Fruit fly (Drosophila melanogaster) whole organism, embryonic: ENCODE data around the gene Chd64.

Source experiments
- CG10366 ChIP-seq: fragments of 200-800 bp; sonication (Bioruptor generic); IDR thresholded peaks from 2 replicates; pipeline ENCODE4 v1.3.6; 2022; ENCODE audit warnings: missing biosample characterization, missing genetic modification characterization
- CG11723 ChIP-seq: fragments of 200-800 bp; sonication (Bioruptor generic); optimal IDR thresholded peaks from 2 replicates; lab custom pipeline; 2017; ENCODE audit warnings: missing biosample characterization, mild to moderate bottlenecking, missing genetic modification characterization
- CG12155 ChIP-seq: fragments of 200-800 bp; sonication (Bioruptor generic); optimal IDR thresholded peaks from 3 replicates; lab custom pipeline; 2016; ENCODE audit warnings: missing biosample characterization, missing genetic modification characterization
- CG12219 ChIP-seq: fragments of 200-800 bp; sonication (Bioruptor generic); optimal IDR thresholded peaks from 3 replicates; lab custom pipeline; 2018; ENCODE audit warnings: missing biosample characterization, mild to moderate bottlenecking, missing genetic modification characterization
- CG12236 ChIP-seq: fragments of 200-800 bp; sonication (Bioruptor generic); optimal IDR thresholded peaks from 2 replicates; lab custom pipeline; 2016; ENCODE audit warnings: missing biosample characterization, missing genetic modification characterization
- CG1233 ChIP-seq: fragments of 200-800 bp; sonication (Bioruptor generic); optimal IDR thresholded peaks from 4 replicates; lab custom pipeline; 2018; ENCODE audit warnings: missing biosample characterization, mild to moderate bottlenecking, missing genetic modification characterization
- CG12744 ChIP-seq: fragments of 200-800 bp; sonication (Bioruptor generic); optimal IDR thresholded peaks from 2 replicates; lab custom pipeline; 2016; ENCODE audit warnings: missing biosample characterization, missing genetic modification characterization
- CG12942 ChIP-seq: fragments of 200-800 bp; sonication (Bioruptor generic); optimal IDR thresholded peaks from 3 replicates; lab custom pipeline; 2016; ENCODE audit warnings: missing biosample characterization, missing genetic modification characterization
- CG13775 ChIP-seq: fragments of 200-800 bp; sonication (Bioruptor generic); optimal IDR thresholded peaks from 3 replicates; lab custom pipeline; 2017; ENCODE audit warnings: missing biosample characterization, mild to moderate bottlenecking, missing genetic modification characterization
- CG14710 ChIP-seq: fragments of 200-800 bp; sonication (Bioruptor generic); optimal IDR thresholded peaks from 3 replicates; lab custom pipeline; 2019; ENCODE audit warnings: missing biosample characterization, mild to moderate bottlenecking, missing genetic modification characterization, moderate library complexity
- CG1603 ChIP-seq: fragments of 200-800 bp; sonication (Bioruptor generic); optimal IDR thresholded peaks from 2 replicates; lab custom pipeline; 2019; ENCODE audit warnings: missing biosample characterization, mild to moderate bottlenecking, missing genetic modification characterization, moderate library complexity
- CG17359 ChIP-seq: fragments of 200-800 bp; sonication (Bioruptor generic); optimal IDR thresholded peaks from 3 replicates; lab custom pipeline; 2018; ENCODE audit warnings: missing biosample characterization, mild to moderate bottlenecking, missing genetic modification characterization, moderate library complexity
- CG18619 ChIP-seq: fragments of 200-800 bp; sonication (Bioruptor generic); optimal IDR thresholded peaks from 3 replicates; lab custom pipeline; 2017; ENCODE audit warnings: missing biosample characterization, mild to moderate bottlenecking, missing genetic modification characterization
- CG31441 ChIP-seq: fragments of 200-800 bp; sonication (Bioruptor generic); IDR thresholded peaks from 2 replicates; pipeline ENCODE4 v1.3.6; 2022; ENCODE audit warnings: missing biosample characterization, missing genetic modification characterization
- CG43689 ChIP-seq: fragments of 200-800 bp; sonication (Bioruptor generic); IDR thresholded peaks from 2 replicates; pipeline ENCODE4 v1.3.6; 2022; ENCODE audit warnings: missing biosample characterization, missing genetic modification characterization
- CG7372 ChIP-seq: fragments of 200-800 bp; sonication (Bioruptor generic); IDR thresholded peaks from 2 replicates; pipeline ENCODE4 v1.3.6; 2022; ENCODE audit warnings: missing biosample characterization, missing genetic modification characterization
- CG7786 ChIP-seq: fragments of 200-800 bp; sonication (Bioruptor generic); optimal IDR thresholded peaks from 2 replicates; lab custom pipeline; 2016; ENCODE audit warnings: missing biosample characterization, missing genetic modification characterization
- CG9797 ChIP-seq: fragments of 200-800 bp; sonication (Bioruptor generic); optimal IDR thresholded peaks from 3 replicates; lab custom pipeline; 2018; ENCODE audit warnings: missing biosample characterization, mild to moderate bottlenecking, missing genetic modification characterization
- CrebB ChIP-seq: fragments of 200-800 bp; sonication (Bioruptor generic); optimal IDR thresholded peaks from 3 replicates; lab custom pipeline; 2018; ENCODE audit warnings: missing biosample characterization, mild to moderate bottlenecking, missing genetic modification characterization
- Dfd ChIP-seq, 2 experiments: fragments of >200 bp; optimal IDR thresholded peaks; 2 replicates each; lab custom pipeline; 2017; ENCODE audit warnings: missing biosample characterization in 2 of 2, missing genetic modification characterization in 2 of 2
- ERR ChIP-seq: fragments of 200-800 bp; sonication (Bioruptor generic); optimal IDR thresholded peaks from 2 replicates; lab custom pipeline; 2016; ENCODE audit warnings: missing biosample characterization, missing genetic modification characterization
- Ets65A ChIP-seq: fragments of 200-800 bp; sonication (Bioruptor generic); peaks from one replicate; lab custom pipeline; 2016; ENCODE audit warnings: missing biosample characterization, missing genetic modification characterization
- Hey ChIP-seq: fragments of 200-800 bp; sonication (Bioruptor generic); optimal IDR thresholded peaks from 3 replicates; lab custom pipeline; 2018; ENCODE audit warnings: missing biosample characterization, mild to moderate bottlenecking, missing genetic modification characterization
- HmgZ ChIP-seq: fragments of 200-800 bp; sonication (Bioruptor generic); optimal IDR thresholded peaks from 2 replicates; lab custom pipeline; 2018; ENCODE audit warnings: missing biosample characterization, mild to moderate bottlenecking, missing genetic modification characterization
- Hr39 ChIP-seq: fragments of >200 bp; optimal IDR thresholded peaks from 2 replicates; lab custom pipeline; 2017
- Hr78 ChIP-seq, 2 experiments: fragments of 200-800 bp in 1 of 2; fragments of >200 bp in 1 of 2; sonication (Bioruptor generic) in 1 of 2; optimal IDR thresholded peaks; 2 replicates each; lab custom pipeline; 2017 to 2019; ENCODE audit warnings: missing biosample characterization in 2 of 2, missing genetic modification characterization in 2 of 2, mild to moderate bottlenecking in 1 of 2, moderate library complexity in 1 of 2
- Lhr ChIP-seq: fragments of 200-800 bp; sonication (Bioruptor generic); optimal IDR thresholded peaks from 3 replicates; lab custom pipeline; 2017; ENCODE audit warnings: mild to moderate bottlenecking, missing biosample characterization, missing genetic modification reagents, missing genetic modification characterization
- Max ChIP-seq: fragments of 200-800 bp; sonication (Bioruptor generic); optimal IDR thresholded peaks from 2 replicates; lab custom pipeline; 2016; ENCODE audit warnings: missing biosample characterization, mild to moderate bottlenecking, missing genetic modification characterization
- Med ChIP-seq: fragments of 200-800 bp; sonication (Bioruptor generic); peaks from one replicate; lab custom pipeline; 2016; ENCODE audit warnings: missing biosample characterization, missing genetic modification characterization, mild to moderate bottlenecking, inconsistent platforms, moderate library complexity
- Nf-YB ChIP-seq: fragments of 200-800 bp; sonication (Bioruptor generic); optimal IDR thresholded peaks from 3 replicates; lab custom pipeline; 2019; ENCODE audit warnings: missing biosample characterization, mild to moderate bottlenecking, missing genetic modification characterization, moderate library complexity
- NfI ChIP-seq: fragments of 200-800 bp; sonication (Bioruptor generic); optimal IDR thresholded peaks from 3 replicates; lab custom pipeline; 2018; ENCODE audit warnings: missing biosample characterization, mild to moderate bottlenecking, missing genetic modification characterization, moderate library complexity
- Sin3A ChIP-seq: fragments of >200 bp; optimal IDR thresholded peaks from 2 replicates; lab custom pipeline; 2018
- Stat92E ChIP-seq, 3 experiments: fragments of >200 bp in 2 of 3; fragments of 200-800 bp in 1 of 3; sonication (Bioruptor generic) in 1 of 3; optimal IDR thresholded peaks; 2 replicates each; lab custom pipeline; 2017 to 2019; ENCODE audit warnings: missing biosample characterization in 3 of 3, missing genetic modification characterization in 3 of 3, mild to moderate bottlenecking in 1 of 3, moderate library complexity in 1 of 3
- TFAM ChIP-seq: fragments of 200-800 bp; sonication (Bioruptor generic); optimal IDR thresholded peaks from 2 replicates; lab custom pipeline; 2017; ENCODE audit warnings: missing biosample characterization, missing genetic modification characterization, inconsistent platforms
- Usf ChIP-seq: fragments of 200-800 bp; sonication (Bioruptor generic); optimal IDR thresholded peaks from 2 replicates; lab custom pipeline; 2017; ENCODE audit warnings: missing genotype, missing biosample characterization, missing genetic modification characterization
- YL-1 ChIP-seq: fragments of 200-800 bp; sonication (Bioruptor generic); optimal IDR thresholded peaks from 3 replicates; lab custom pipeline; 2017; ENCODE audit warnings: missing biosample characterization, mild to moderate bottlenecking, missing genetic modification characterization
- ab ChIP-seq: fragments of 200-800 bp; sonication (Bioruptor generic); optimal IDR thresholded peaks from 2 replicates; lab custom pipeline; 2016; ENCODE audit warnings: missing biosample characterization, missing genetic modification characterization
- cg ChIP-seq: fragments of 200-800 bp; sonication (Bioruptor generic); optimal IDR thresholded peaks from 3 replicates; lab custom pipeline; 2019; ENCODE audit warnings: missing biosample characterization, mild to moderate bottlenecking, missing genetic modification characterization, moderate library complexity
- dimm ChIP-seq: fragments of 200-800 bp; sonication (Bioruptor generic); IDR thresholded peaks from 2 replicates; pipeline ENCODE4 v1.3.6; 2022; ENCODE audit warnings: missing biosample characterization, missing genetic modification characterization
- dmrt99B ChIP-seq: fragments of 200-800 bp; sonication (Bioruptor generic); optimal IDR thresholded peaks from 2 replicates; lab custom pipeline; 2018; ENCODE audit warnings: missing biosample characterization, mild to moderate bottlenecking, missing genetic modification characterization, moderate library complexity
- dpn ChIP-seq, 2 experiments: fragments of 200-800 bp; sonication (Bioruptor generic); optimal IDR thresholded peaks; 3 replicates each; lab custom pipeline; 2016; ENCODE audit warnings: missing biosample characterization in 2 of 2, missing genetic modification characterization in 2 of 2
- jing ChIP-seq: fragments of 200-800 bp; sonication (Bioruptor generic); optimal IDR thresholded peaks from 2 replicates; lab custom pipeline; 2018; ENCODE audit warnings: missing biosample characterization, mild to moderate bottlenecking, missing genetic modification characterization
- jumu ChIP-seq: fragments of 200-800 bp; sonication (Bioruptor generic); optimal IDR thresholded peaks from 3 replicates; lab custom pipeline; 2016; ENCODE audit warnings: missing biosample characterization, missing genetic modification characterization
- lilli ChIP-seq: fragments of 200-800 bp; sonication (Bioruptor generic); optimal IDR thresholded peaks from 3 replicates; lab custom pipeline; 2016; ENCODE audit warnings: missing biosample characterization, missing genetic modification characterization
- pfk ChIP-seq: fragments of 200-800 bp; sonication (Bioruptor generic); optimal IDR thresholded peaks from 2 replicates; lab custom pipeline; 2018; ENCODE audit warnings: missing biosample characterization, mild to moderate bottlenecking, missing genetic modification characterization, moderate library complexity
- sens ChIP-seq: fragments of 200-800 bp; sonication (Bioruptor generic); peaks from one replicate; lab custom pipeline; 2016; ENCODE audit warnings: missing biosample characterization, missing genetic modification characterization
- ssp ChIP-seq: fragments of 200-800 bp; sonication (Bioruptor generic); IDR thresholded peaks from 2 replicates; pipeline ENCODE4 v1.3.6; 2022; ENCODE audit warnings: missing biosample characterization, missing genetic modification characterization
- tna ChIP-seq: fragments of 200-800 bp; sonication (Bioruptor generic); IDR thresholded peaks from 2 replicates; pipeline ENCODE4 v1.3.6; 2022; ENCODE audit warnings: missing biosample characterization, missing genetic modification characterization; ENCODE audit not compliant: partially characterized antibody
- wek ChIP-seq: fragments of 200-800 bp; sonication (Bioruptor generic); optimal IDR thresholded peaks from 3 replicates; lab custom pipeline; 2018; ENCODE audit warnings: missing biosample characterization, mild to moderate bottlenecking, missing genetic modification characterization, moderate library complexity
- z ChIP-seq: fragments of 200-800 bp; sonication (Bioruptor generic); IDR thresholded peaks from 3 replicates; pipeline ENCODE4 v1.3.6; 2022; ENCODE audit warnings: missing biosample characterization, missing genetic modification characterization
- zf30C ChIP-seq: fragments of 200-800 bp; sonication (Bioruptor generic); optimal IDR thresholded peaks from 3 replicates; lab custom pipeline; 2018; ENCODE audit warnings: missing biosample characterization, mild to moderate bottlenecking, missing genetic modification characterization

The Chd64 gene

DNA sequence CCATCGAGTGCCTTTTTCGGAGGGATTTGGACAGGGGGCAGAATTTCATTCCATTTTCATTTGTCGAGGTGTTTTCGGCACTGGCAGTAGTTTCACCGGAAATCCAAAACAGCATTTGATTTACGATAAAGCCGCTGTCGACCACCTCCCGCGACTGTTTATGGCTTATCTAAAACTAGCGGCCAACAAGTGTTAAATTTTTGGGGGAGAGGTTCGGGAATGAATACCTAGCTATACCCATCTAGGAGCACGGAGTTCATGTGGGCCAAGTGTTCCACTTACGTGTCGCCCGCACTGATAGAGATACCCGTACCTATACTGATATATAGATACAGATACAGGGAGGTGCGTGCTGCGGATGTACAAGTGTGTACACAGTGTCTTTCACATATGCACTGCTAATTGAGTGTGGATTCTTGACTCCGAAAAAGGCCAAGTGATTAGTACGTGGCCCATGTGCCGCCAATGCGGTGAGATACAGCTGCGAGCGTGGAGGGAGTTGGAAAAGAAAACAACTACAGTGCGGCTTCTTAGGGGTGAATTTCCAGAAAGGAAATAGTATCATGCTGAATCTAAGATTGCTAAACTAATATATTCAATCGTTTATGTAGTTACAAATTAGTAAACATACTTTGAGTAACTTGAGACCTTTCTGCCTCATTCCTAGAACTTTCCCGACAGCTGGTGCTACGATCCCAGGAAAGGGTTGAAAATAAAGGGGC lies 2.4 kb downstream of the Chd64 start (continued):
- TF ChIP-seq Sin3A (lab: Kevin White, UChicago) (no peak), z (GFP tag; lab: Robert Waterston, UW) (no peak; the same call in 2 of the 3 replicates), Dfd (GFP tag; optimal IDR thresholded peaks at IDR 0.05; lab: Kevin White, UChicago) (no peak), CG11723 (no peak), dimm (GFP tag; lab: Robert Waterston, UW) (no peak), CG9797 (GFP tag; lab: Kevin White, UChicago) (no peak), jing (GFP tag; lab: Kevin White, UChicago) (no peak), CG7786 (GFP tag; lab: Kevin White, UChicago) (no peak), TFAM (GFP tag; lab: Kevin White, UChicago) (no peak), Usf (GFP tag; lab: Kevin White, UChicago) (no peak), Nf-YB (no peak), CG13775 (GFP tag; lab: Kevin White, UChicago) (no peak), ERR (GFP tag; lab: Kevin White, UChicago) (no peak), CG18619 (GFP tag; lab: Kevin White, UChicago) (no peak), lilli (GFP tag; lab: Kevin White, UChicago) (no peak), ab (GFP tag; lab: Kevin White, UChicago) (no peak), CG12942 (GFP tag; lab: Kevin White, UChicago) (no peak), CG14710 (peak; percentile 92), sens (GFP tag; lab: Kevin White, UChicago) (peak; percentile 46), Lhr (GFP tag; lab: Kevin White, UChicago) (no peak), CG12744 (GFP tag; lab: Kevin White, UChicago) (no peak), zf30C (GFP tag; lab: Kevin White, UChicago) (no peak), pfk (peak; percentile 24), Hr78 (GFP tag; optimal IDR thresholded peaks at IDR 0.05; lab: Kevin White, UChicago) (peak in 1 of 2 experiments; percentile 76), wek (GFP tag; lab: Kevin White, UChicago) (no peak), cg (GFP tag; lab: Kevin White, UChicago) (peak; percentile 38), YL-1 (GFP tag; lab: Kevin White, UChicago) (no peak), CG10366 (GFP tag; lab: Robert Waterston, UW) (no peak), Med (GFP tag; lab: Kevin White, UChicago) (peak; percentile 38), CG7372 (GFP tag; lab: Robert Waterston, UW) (no peak), Max (GFP tag; lab: Kevin White, UChicago) (no peak), dpn (GFP tag; optimal IDR thresholded peaks at IDR 0.05; lab: Kevin White, UChicago) (no peak), tna (GFP tag; lab: Robert Waterston, UW) (no peak), CG12219 (GFP tag; lab: Kevin White, UChicago) (no peak), Hr39 (no peak), CG12155 (no peak), CG31441 (GFP tag; lab: Robert Waterston, UW) (no peak), Hey (tag; lab: Kevin White, UChicago) (peak; percentile 77), CG12236 (GFP tag; lab: Kevin White, UChicago) (no peak), CrebB (tag; lab: Kevin White, UChicago) (no peak), ssp (GFP tag; lab: Robert Waterston, UW) (no peak), Ets65A (GFP tag; lab: Kevin White, UChicago) (peak; percentile 32), NfI (GFP tag; lab: Kevin White, UChicago) (no peak), jumu (no peak), CG43689 (no peak), dmrt99B (tag; lab: Kevin White, UChicago) (peak; percentile 5), HmgZ (tag; lab: Kevin White, UChicago) (no peak), CG1603 (no peak), CG17359 (tag; lab: Kevin White, UChicago) (no peak), CG1233 (GFP tag; lab: Kevin White, UChicago) (no peak), Stat92E (GFP tag; optimal IDR thresholded peaks at IDR 0.05; lab: Kevin White, UChicago) (no peak)
